Fruit fly (Drosophila melanogaster) whole organism, adult: Measurements from ENCODE around the gene CG33630.

Experiments
- CG11617 ChIP-seq: fragments of 200-800 bp; sonication (Bioruptor generic); optimal IDR thresholded peaks from 2 replicates; lab custom pipeline; 2017; ENCODE audit warnings: mild to moderate bottlenecking, missing biosample characterization, missing genetic modification reagents, missing genetic modification characterization
- CG12768 ChIP-seq: fragments of 200-800 bp; sonication (Bioruptor generic); optimal IDR thresholded peaks from 2 replicates; lab custom pipeline; 2017; ENCODE audit warnings: missing biosample characterization, missing genetic modification characterization, mild to moderate bottlenecking, moderate library complexity, missing genetic modification reagents
- CG14711 ChIP-seq: fragments of 200-800 bp; sonication (Bioruptor generic); optimal IDR thresholded peaks from 2 replicates; lab custom pipeline; 2018; ENCODE audit warnings: missing biosample characterization, mild to moderate bottlenecking, missing genetic modification characterization, moderate library complexity
- CG1620 ChIP-seq: fragments of 200-800 bp; sonication (Bioruptor generic); optimal IDR thresholded peaks from 2 replicates; lab custom pipeline; 2016; ENCODE audit warnings: missing biosample characterization, missing genetic modification characterization
- CG33017 ChIP-seq: fragments of 200-800 bp; sonication (Bioruptor generic); optimal IDR thresholded peaks from 2 replicates; lab custom pipeline; 2018; ENCODE audit warnings: missing biosample characterization, mild to moderate bottlenecking, missing genetic modification characterization, moderate library complexity
- CG5204 ChIP-seq: fragments of 200-800 bp; sonication (Bioruptor generic); optimal IDR thresholded peaks from 2 replicates; lab custom pipeline; 2016; ENCODE audit warnings: missing biosample characterization, missing genetic modification characterization
- CG7045 ChIP-seq: fragments of 200-800 bp; sonication (Bioruptor generic); optimal IDR thresholded peaks from 2 replicates; lab custom pipeline; 2017; ENCODE audit warnings: missing biosample characterization, mild to moderate bottlenecking, missing genetic modification characterization
- CG7101 ChIP-seq: fragments of 200-800 bp; sonication (Bioruptor generic); optimal IDR thresholded peaks from 2 replicates; lab custom pipeline; 2018; ENCODE audit warnings: missing biosample characterization, mild to moderate bottlenecking, missing genetic modification characterization, moderate library complexity
- Clk ChIP-seq: fragments of 200-800 bp; sonication (Bioruptor generic); optimal IDR thresholded peaks from 2 replicates; lab custom pipeline; 2017; ENCODE audit warnings: missing biosample characterization, missing genetic modification characterization
- Crg-1 ChIP-seq: fragments of 200-800 bp; sonication (Bioruptor generic); optimal IDR thresholded peaks from 2 replicates; lab custom pipeline; 2016; ENCODE audit warnings: missing biosample characterization, missing genetic modification characterization
- Hr96 ChIP-seq: fragments of 200-800 bp; sonication (Bioruptor generic); optimal IDR thresholded peaks from 2 replicates; lab custom pipeline; 2016; ENCODE audit warnings: missing biosample characterization, missing genetic modification characterization
- Mnt ChIP-seq: fragments of 200-800 bp; sonication (Bioruptor generic); optimal IDR thresholded peaks from 2 replicates; lab custom pipeline; 2016; ENCODE audit warnings: missing biosample characterization, mild to moderate bottlenecking, missing genetic modification characterization
- bab1 ChIP-seq: fragments of 200-800 bp; sonication (Bioruptor generic); optimal IDR thresholded peaks from 3 replicates; lab custom pipeline; 2019; ENCODE audit warnings: missing biosample characterization, mild to moderate bottlenecking, missing genetic modification characterization, moderate library complexity
- cic ChIP-seq: fragments of 200-800 bp; sonication (Bioruptor generic); optimal IDR thresholded peaks from 2 replicates; lab custom pipeline; 2017; ENCODE audit warnings: missing biosample characterization, mild to moderate bottlenecking, missing genetic modification characterization, moderate library complexity
- cnc ChIP-seq, 2 experiments: fragments of >200 bp; optimal IDR thresholded peaks; 2 replicates each; lab custom pipeline; 2017
- kay ChIP-seq: fragments of 200-800 bp; sonication (Bioruptor generic); peaks from one replicate; lab custom pipeline; 2016; ENCODE audit warnings: missing biosample characterization, missing genetic modification characterization, borderline replicate concordance
- ovo ChIP-seq: fragments of 200-800 bp; sonication (Bioruptor generic); optimal IDR thresholded peaks from 2 replicates; lab custom pipeline; 2016; ENCODE audit warnings: missing biosample characterization, missing genetic modification characterization
- pad ChIP-seq: fragments of 200-800 bp; sonication (Bioruptor generic); optimal IDR thresholded peaks from 3 replicates; lab custom pipeline; 2017; ENCODE audit warnings: missing biosample characterization, missing genetic modification characterization, mild to moderate bottlenecking, moderate library complexity, missing genetic modification reagents
- tj ChIP-seq: fragments of 200-800 bp; sonication (Bioruptor generic); optimal IDR thresholded peaks from 3 replicates; lab custom pipeline; 2017; ENCODE audit warnings: missing biosample characterization, mild to moderate bottlenecking, missing genetic modification characterization, moderate library complexity
- toe ChIP-seq: fragments of 200-800 bp; sonication (Bioruptor generic); optimal IDR thresholded peaks from 2 replicates; lab custom pipeline; 2016; ENCODE audit warnings: missing biosample characterization, missing genetic modification characterization

Gene CG33630

DNA sequence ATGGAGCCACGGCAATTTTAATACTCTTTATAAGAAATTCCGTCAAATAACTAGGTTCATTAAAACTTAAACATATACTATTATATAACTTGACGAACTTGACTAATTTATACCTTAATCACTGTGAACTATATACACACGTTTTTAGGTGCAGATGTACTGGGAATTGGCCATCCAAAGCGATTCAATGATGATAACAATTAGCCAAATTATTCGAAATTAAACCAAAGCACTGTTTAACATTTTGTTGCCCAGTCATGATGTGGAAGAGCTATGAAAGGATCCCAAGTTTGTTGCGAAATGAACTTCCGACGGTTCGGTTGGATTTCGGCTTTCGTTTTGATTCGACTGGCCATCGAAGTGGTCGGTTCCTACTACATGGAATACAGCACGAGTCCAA is at the start of gene CG33630:
CG33630 (plus strand) TSS at position 301 of the 400 bp plus-strand sequence.
- no peak for TF ChIP-seq tj (GFP tag; lab: Kevin White, UChicago)
- TF ChIP-seq CG11617 (GFP tag; lab: Kevin White, UChicago) = no peak
- no peak for TF ChIP-seq pad (GFP tag; lab: Kevin White, UChicago)

DNA sequence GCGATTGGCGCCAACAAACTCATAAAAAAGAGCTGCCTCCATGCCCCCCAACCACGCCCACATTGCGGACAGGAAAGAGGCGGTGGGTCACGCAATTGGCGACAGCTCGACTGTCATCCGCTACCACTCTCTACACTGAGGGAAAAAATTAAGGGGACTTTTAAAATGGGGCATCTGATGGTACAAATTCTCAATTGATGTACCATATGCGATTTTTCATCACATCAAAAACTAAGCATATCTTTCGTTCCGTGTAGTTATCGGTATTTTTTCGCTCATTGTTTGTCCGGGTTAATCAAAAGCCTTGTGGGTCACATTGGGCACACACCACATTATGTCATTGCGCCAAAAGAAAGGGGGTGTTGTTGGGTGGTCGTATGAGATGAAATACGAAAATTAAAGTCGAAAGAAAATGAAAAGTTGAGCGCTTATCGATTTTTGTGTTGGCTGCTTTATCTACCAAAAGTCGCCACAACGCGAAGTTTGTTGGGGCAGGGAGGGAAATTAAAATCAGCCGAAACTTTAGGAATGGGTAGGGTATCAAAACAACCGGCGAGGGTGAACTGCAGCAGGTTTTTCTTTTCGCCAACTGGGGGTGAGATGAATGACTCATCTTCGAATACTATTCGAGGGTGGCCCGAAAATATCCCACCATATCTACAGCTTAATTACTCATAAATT is 38.3 kb upstream of the CG33630 start:
- no peak for TF ChIP-seq ovo
- TF ChIP-seq Hr96 = no peak
- no peak for TF ChIP-seq pad (GFP tag; lab: Kevin White, UChicago)
- TF ChIP-seq CG5204 (GFP tag; lab: Kevin White, UChicago) = no peak
- no peak for TF ChIP-seq cic
- no peak for TF ChIP-seq Clk (GFP tag; lab: Kevin White, UChicago)
- no peak for TF ChIP-seq cnc (optimal IDR thresholded peaks at IDR 0.05; lab: Kevin White, UChicago)
- TF ChIP-seq Crg-1 (GFP tag; lab: Kevin White, UChicago) = no peak
- no peak for TF ChIP-seq bab1 (GFP tag; lab: Kevin White, UChicago)
- TF ChIP-seq tj (GFP tag; lab: Kevin White, UChicago) = no peak

DNA sequence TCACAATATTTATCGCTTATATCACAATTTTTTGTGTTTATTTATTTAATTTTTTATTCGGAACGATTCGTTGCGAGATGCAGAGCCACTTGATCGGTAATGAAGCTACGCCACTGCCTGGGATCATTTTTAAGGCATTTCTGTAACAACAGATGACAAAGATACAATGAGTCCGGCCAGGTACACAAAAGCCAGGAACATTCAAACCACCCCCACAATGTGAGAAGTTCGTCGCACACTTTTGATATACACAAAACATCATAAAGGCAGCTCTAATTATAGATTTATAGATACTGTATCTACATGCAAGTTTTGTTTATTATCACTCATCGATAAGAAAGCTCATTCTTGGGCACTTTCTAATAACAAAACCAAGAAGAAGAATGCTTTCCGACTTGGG is 37.4 kb upstream of the CG33630 start, which contains the start of gene CG31407:
CG31407 (minus strand) TSS at position 101 of the 400 bp plus-strand sequence.
- no peak for TF ChIP-seq CG14711 (tag; lab: Kevin White, UChicago)
- TF ChIP-seq Crg-1 (GFP tag; lab: Kevin White, UChicago) = no peak
- no peak for TF ChIP-seq toe (GFP tag; lab: Kevin White, UChicago)
- TF ChIP-seq cic = no peak
- no peak for TF ChIP-seq CG7045
- TF ChIP-seq kay (GFP tag; lab: Kevin White, UChicago) = no peak
- no peak for TF ChIP-seq pad (GFP tag; lab: Kevin White, UChicago)
- no peak for TF ChIP-seq CG12768 (GFP tag; lab: Kevin White, UChicago)
- TF ChIP-seq CG7101 = no peak
- TF ChIP-seq tj (GFP tag; lab: Kevin White, UChicago) = no peak
- TF ChIP-seq Mnt (GFP tag; lab: Kevin White, UChicago) = no peak
- TF ChIP-seq CG11617 (GFP tag; lab: Kevin White, UChicago) = no peak
- no peak for TF ChIP-seq Hr96
- no peak for TF ChIP-seq bab1 (GFP tag; lab: Kevin White, UChicago)

DNA sequence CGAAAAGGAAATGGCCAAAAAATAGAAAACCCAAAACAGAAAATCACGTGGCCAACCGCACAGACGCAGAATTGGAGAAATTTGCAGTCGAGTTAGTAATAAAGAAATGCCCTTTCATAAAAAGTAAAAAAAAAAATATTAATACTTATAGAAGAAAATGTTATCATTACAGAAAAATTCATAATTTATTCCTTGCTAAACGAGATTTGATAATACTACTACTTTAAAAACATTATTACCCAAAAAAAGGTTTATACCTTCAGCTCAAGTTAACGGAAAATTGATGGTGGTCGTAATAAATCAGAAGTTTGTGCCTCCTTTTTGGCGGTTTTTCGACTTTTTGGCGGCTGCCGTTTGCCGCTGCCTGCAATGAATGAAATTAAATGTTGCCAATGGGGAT is 34.0 kb upstream of the CG33630 start:
- TF ChIP-seq bab1 (GFP tag; lab: Kevin White, UChicago) = no peak
- no peak for TF ChIP-seq toe (GFP tag; lab: Kevin White, UChicago)
- TF ChIP-seq CG33017 (tag; lab: Kevin White, UChicago) = no peak
- TF ChIP-seq cic = no peak
- TF ChIP-seq CG7045 = no peak
- TF ChIP-seq pad (GFP tag; lab: Kevin White, UChicago) = no peak
- TF ChIP-seq Clk (GFP tag; lab: Kevin White, UChicago) = no peak
- TF ChIP-seq CG12768 (GFP tag; lab: Kevin White, UChicago) = no peak
- TF ChIP-seq CG11617 (GFP tag; lab: Kevin White, UChicago) = no peak
- no peak for TF ChIP-seq CG1620 (GFP tag; lab: Kevin White, UChicago)
- no peak for TF ChIP-seq CG5204 (GFP tag; lab: Kevin White, UChicago)
- no peak for TF ChIP-seq kay (GFP tag; lab: Kevin White, UChicago)
- TF ChIP-seq cnc (optimal IDR thresholded peaks at IDR 0.05; lab: Kevin White, UChicago) = no peak
- TF ChIP-seq Mnt (GFP tag; lab: Kevin White, UChicago) = no peak
- no peak for TF ChIP-seq Hr96
- TF ChIP-seq tj (GFP tag; lab: Kevin White, UChicago) = no peak
- no peak for TF ChIP-seq CG14711 (tag; lab: Kevin White, UChicago)
- no peak for TF ChIP-seq Crg-1 (GFP tag; lab: Kevin White, UChicago)

DNA sequence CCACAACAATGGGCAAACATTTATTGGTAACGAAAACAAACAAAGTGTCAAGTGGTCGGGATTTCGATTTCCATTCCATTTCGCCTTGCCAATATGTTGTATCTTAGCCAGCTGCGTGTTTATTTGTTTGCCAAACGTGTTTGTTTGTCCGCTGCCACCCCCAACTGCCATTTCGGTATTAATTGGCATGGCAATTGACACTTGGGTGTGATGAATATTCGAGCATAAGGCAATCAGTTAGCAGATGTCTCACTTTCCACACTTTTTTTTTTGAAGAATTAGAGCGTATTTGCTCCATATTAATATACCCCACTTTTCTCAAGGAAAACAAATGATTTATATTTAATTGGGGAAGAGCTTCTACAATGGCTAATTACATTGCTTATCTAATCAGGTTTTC is 30.9 kb upstream of the CG33630 start:
- TF ChIP-seq pad (GFP tag; lab: Kevin White, UChicago) (no peak), Crg-1 (GFP tag; lab: Kevin White, UChicago) (no peak), CG5204 (GFP tag; lab: Kevin White, UChicago) (no peak), CG7101 (no peak), Hr96 (no peak), kay (GFP tag; lab: Kevin White, UChicago) (peak; percentile 92), CG33017 (tag; lab: Kevin White, UChicago) (no peak), cic (no peak)

DNA sequence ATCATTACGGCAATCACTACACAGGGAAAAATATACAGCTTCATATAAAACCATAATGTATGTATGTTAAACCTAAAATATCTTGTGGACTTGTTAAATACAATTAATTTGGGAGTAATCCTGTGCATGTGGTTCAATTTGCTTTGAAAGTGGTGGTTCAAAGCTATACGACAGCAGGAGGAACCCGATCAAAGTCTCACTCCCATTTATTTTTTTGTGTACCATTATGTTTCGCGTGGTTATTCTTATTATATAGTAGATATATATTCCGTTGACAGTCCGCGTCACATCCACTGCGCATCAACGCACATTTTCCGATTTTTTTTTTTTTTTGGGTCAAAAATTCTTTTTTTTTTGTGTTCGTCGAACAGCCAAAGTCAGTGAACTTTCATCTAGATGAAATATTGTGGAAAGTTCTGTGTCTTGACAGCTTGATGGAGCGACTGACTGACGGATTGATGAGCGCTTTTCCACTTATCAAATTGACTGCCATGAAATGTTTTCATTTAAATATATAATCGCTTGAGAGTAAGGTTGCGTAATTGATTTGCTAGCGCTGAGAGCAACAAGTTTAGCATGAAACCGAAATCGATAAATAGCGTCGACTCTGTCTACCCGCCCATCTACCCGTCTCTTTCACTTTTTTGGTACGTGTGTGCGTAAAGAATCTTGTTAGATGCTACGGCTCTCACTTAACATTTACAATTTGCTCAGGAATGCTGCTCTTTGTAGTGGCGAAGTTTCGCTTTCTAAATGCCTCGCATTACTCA is 29.3 kb upstream of the CG33630 start:
- no peak for TF ChIP-seq Mnt (GFP tag; lab: Kevin White, UChicago)
- TF ChIP-seq tj (GFP tag; lab: Kevin White, UChicago) = no peak
- no peak for TF ChIP-seq CG12768 (GFP tag; lab: Kevin White, UChicago)
- TF ChIP-seq CG11617 (GFP tag; lab: Kevin White, UChicago) = no peak
- TF ChIP-seq ovo = no peak
- TF ChIP-seq CG7101 = no peak
- no peak for TF ChIP-seq Crg-1 (GFP tag; lab: Kevin White, UChicago)
- TF ChIP-seq CG5204 (GFP tag; lab: Kevin White, UChicago) = no peak
- no peak for TF ChIP-seq cnc (optimal IDR thresholded peaks at IDR 0.05; lab: Kevin White, UChicago)
- TF ChIP-seq Hr96 = no peak
- no peak for TF ChIP-seq CG33017 (tag; lab: Kevin White, UChicago)
- TF ChIP-seq toe (GFP tag; lab: Kevin White, UChicago) = no peak
- TF ChIP-seq Clk (GFP tag; lab: Kevin White, UChicago) = no peak
- TF ChIP-seq cic = no peak
- TF ChIP-seq CG7045 = no peak
